Fruit fly (Drosophila melanogaster): ENCODE measurements around the gene gudu.
A peak's percentile ranks its signal among the peaks of the same experiment; 100 is the strongest.

Gene gudu

DNA sequence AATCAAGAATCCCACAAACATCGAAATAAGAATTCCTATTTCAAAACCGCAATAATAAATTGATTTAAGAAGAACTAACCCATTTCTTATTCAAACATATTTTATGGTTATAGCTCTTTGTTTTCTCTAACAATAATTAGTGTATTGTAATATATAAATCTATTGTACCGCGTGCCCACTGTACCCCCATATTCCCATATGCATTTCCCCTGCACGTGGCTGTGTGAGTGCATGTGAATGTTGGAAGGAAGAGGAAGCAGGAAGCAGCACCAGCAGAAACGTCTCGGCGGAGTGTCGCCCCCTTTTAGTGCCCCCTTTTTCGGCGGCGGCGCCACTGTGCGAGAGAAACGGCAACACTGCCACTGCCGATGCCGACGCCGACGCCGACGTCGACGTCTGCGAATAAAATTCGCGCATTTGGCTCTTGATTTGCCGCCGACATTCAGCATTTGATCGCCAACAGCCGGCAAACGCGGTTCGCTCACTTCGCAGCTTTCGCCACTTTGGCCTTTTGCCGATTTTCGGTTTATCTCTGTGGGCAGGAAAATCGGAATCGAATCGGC is 35.1 kb downstream of the gudu start (continued):
- TF ChIP-seq odd (GFP tag; optimal IDR thresholded peaks at IDR 0.05) (no peak), bcd (GFP tag; optimal IDR thresholded peaks at IDR 0.05) (peak; percentile 8), inv (GFP tag; IDR thresholded peaks at IDR 0.05; ENCODE audit: partially characterized antibody) (no peak), nerfin-2 (GFP tag; IDR thresholded peaks at IDR 0.05; ENCODE audit: partially characterized antibody) (no peak), CG13424 (tag; optimal IDR thresholded peaks at IDR 0.05) (peak; percentile 36), NFAT (GFP tag; IDR thresholded peaks at IDR 0.05) (peak; percentile 69), stc (GFP tag; IDR thresholded peaks at IDR 0.05) (peak; percentile 28; the same call in 1 of the 2 replicates), nom (GFP tag; optimal IDR thresholded peaks at IDR 0.05) (peak; percentile 76), Gsc (GFP tag; IDR thresholded peaks at IDR 0.05) (no peak), CG15696 (tag; optimal IDR thresholded peaks at IDR 0.05) (peak; percentile 8), D19B (GFP tag; optimal IDR thresholded peaks at IDR 0.05) (no peak), tna (GFP tag; IDR thresholded peaks at IDR 0.05; ENCODE audit: partially characterized antibody) (no peak), CG1602 (GFP tag; optimal IDR thresholded peaks at IDR 0.05) (no peak), toy (GFP tag; IDR thresholded peaks at IDR 0.05) (no peak), HLH4C (GFP tag; IDR thresholded peaks at IDR 0.05; ENCODE audit: partially characterized antibody) (no peak), Mrtf (GFP tag; IDR thresholded peaks at IDR 0.05) (no peak), MBD-R2 (GFP tag; IDR thresholded peaks at IDR 0.05) (peak; percentile 38; the same call in 1 of the 2 replicates), Hmx (GFP tag; optimal IDR thresholded peaks at IDR 0.05) (no peak), ac (GFP tag; optimal IDR thresholded peaks at IDR 0.05) (no peak), CG8388 (GFP tag; optimal IDR thresholded peaks at IDR 0.05) (no peak), CG17568 (GFP tag; optimal IDR thresholded peaks at IDR 0.05) (no peak), NfI (GFP tag; optimal IDR thresholded peaks at IDR 0.05) (no peak), CG12769 (tag; optimal IDR thresholded peaks at IDR 0.05) (peak; percentile 50), Aef1 (GFP tag; IDR thresholded peaks at IDR 0.05) (no peak), zf30C (GFP tag; optimal IDR thresholded peaks at IDR 0.05) (no peak), CG15269 (tag; optimal IDR thresholded peaks at IDR 0.05) (no peak), CG6791 (GFP tag; IDR thresholded peaks at IDR 0.05; ENCODE audit: partially characterized antibody) (peak; percentile 55; the same call in 1 of the 3 replicates), CG16779 (GFP tag; IDR thresholded peaks at IDR 0.05) (0 out of 2 replicates have a peak, but pooled peaks have one; percentile 16), zen2 (GFP tag; IDR thresholded peaks at IDR 0.05; ENCODE audit: partially characterized antibody) (no peak), mirr (GFP tag; optimal IDR thresholded peaks at IDR 0.05) (no peak), Hr3 (GFP tag; optimal IDR thresholded peaks at IDR 0.05) (no peak), gsb (GFP tag; IDR thresholded peaks at IDR 0.05) (0 out of 2 replicates have a peak, but pooled peaks have one; percentile 36), CG31224 (GFP tag; IDR thresholded peaks at IDR 0.05) (0 out of 2 replicates have a peak, but pooled peaks have one; percentile 18), CG2889 (GFP tag; IDR thresholded peaks at IDR 0.05) (peak; percentile 31; the same call in 1 of the 3 replicates), lov (optimal IDR thresholded peaks at IDR 0.05) (no peak), lov (GFP tag; IDR thresholded peaks at IDR 0.05) (no peak), CG17829 (tag; optimal IDR thresholded peaks at IDR 0.05) (no peak), Poxn (GFP tag; IDR thresholded peaks at IDR 0.05) (no peak), usp (GFP tag; optimal IDR thresholded peaks at IDR 0.05) (no peak), cad (GFP tag; optimal IDR thresholded peaks at IDR 0.05) (no peak), Nf-YC (tag; optimal IDR thresholded peaks at IDR 0.05) (no peak), dimm (GFP tag; IDR thresholded peaks at IDR 0.05) (no peak), CG11560 (tag; IDR thresholded peaks at IDR 0.05) (0 out of 3 replicates have a peak, but pooled peaks have one; percentile 22), CG10274 (GFP tag; optimal IDR thresholded peaks at IDR 0.05) (no peak), CG6683 (GFP tag; optimal IDR thresholded peaks at IDR 0.05) (no peak), schlank (tag; optimal IDR thresholded peaks at IDR 0.05) (no peak), lmd (GFP tag; IDR thresholded peaks at IDR 0.05) (peak; percentile 38; the same call in 1 of the 2 replicates), kah (GFP tag; optimal IDR thresholded peaks at IDR 0.05) (no peak), CG17361 (GFP tag; IDR thresholded peaks at IDR 0.05) (no peak), H2.0 (GFP tag; IDR thresholded peaks at IDR 0.05) (no peak)

All from whole organism, embryonic.